Fruit fly (Drosophila melanogaster) whole organism, embryonic: Measurements from ENCODE around the gene red.

Experiments
- BtbVII ChIP-seq: fragments of 200-800 bp; sonication (Bioruptor generic); optimal IDR thresholded peaks from 3 replicates; lab custom pipeline; 2017; ENCODE audit warnings: missing biosample characterization, mild to moderate bottlenecking, missing genetic modification characterization
- CG10267 ChIP-seq: fragments of 200-800 bp; sonication (Bioruptor generic); optimal IDR thresholded peaks from 2 replicates; lab custom pipeline; 2018; ENCODE audit warnings: missing biosample characterization, mild to moderate bottlenecking, missing genetic modification characterization, moderate library complexity
- CG11695 ChIP-seq: fragments of 200-800 bp; sonication (Bioruptor generic); IDR thresholded peaks from 3 replicates; pipeline ENCODE4 v1.3.6; 2022; ENCODE audit warnings: missing biosample characterization, missing genetic modification characterization
- CG15073 ChIP-seq: fragments of 200-800 bp; sonication (Bioruptor generic); optimal IDR thresholded peaks from 2 replicates; lab custom pipeline; 2016; ENCODE audit warnings: missing biosample characterization, missing genetic modification characterization
- CG15514 ChIP-seq: fragments of 200-800 bp; sonication (Bioruptor generic); optimal IDR thresholded peaks from 3 replicates; lab custom pipeline; 2017; ENCODE audit warnings: missing biosample characterization, missing genetic modification characterization, mild to moderate bottlenecking, moderate library complexity, missing genetic modification reagents
- CG1603 ChIP-seq: fragments of 200-800 bp; sonication (Bioruptor generic); optimal IDR thresholded peaks from 2 replicates; lab custom pipeline; 2019; ENCODE audit warnings: missing biosample characterization, mild to moderate bottlenecking, missing genetic modification characterization, moderate library complexity
- CG3726 ChIP-seq: fragments of 200-800 bp; sonication (Bioruptor generic); IDR thresholded peaks from 3 replicates; pipeline ENCODE4, ENCODE4 v1.3.6; 2022; ENCODE audit warnings: missing biosample characterization, missing genetic modification characterization
- CG42726 ChIP-seq: fragments of 200-800 bp; sonication (Bioruptor generic); IDR thresholded peaks from 2 replicates; pipeline ENCODE4 v1.3.6; 2022; ENCODE audit warnings: missing biosample characterization, missing genetic modification characterization; ENCODE audit not compliant: partially characterized antibody
- CG6175 ChIP-seq: fragments of 200-800 bp; sonication (Bioruptor generic); IDR thresholded peaks from 3 replicates; pipeline ENCODE4 v1.3.6; 2022; ENCODE audit warnings: missing biosample characterization, missing genetic modification characterization
- CG6683 ChIP-seq: fragments of 200-800 bp; sonication (Bioruptor generic); optimal IDR thresholded peaks from 2 replicates; lab custom pipeline; 2017; ENCODE audit warnings: missing biosample characterization, mild to moderate bottlenecking, missing genetic modification characterization, missing genetic modification reagents
- CG7271 ChIP-seq: fragments of 200-800 bp; sonication (Bioruptor generic); optimal IDR thresholded peaks from 2 replicates; lab custom pipeline; 2018; ENCODE audit warnings: missing biosample characterization, mild to moderate bottlenecking, missing genetic modification characterization, moderate library complexity
- CG7745 ChIP-seq: fragments of 200-800 bp; sonication (Bioruptor generic); optimal IDR thresholded peaks from 2 replicates; lab custom pipeline; 2018; ENCODE audit warnings: missing biosample characterization, mild to moderate bottlenecking, missing genetic modification characterization, moderate library complexity
- CG8388 ChIP-seq: fragments of 200-800 bp; sonication (Bioruptor generic); optimal IDR thresholded peaks from 2 replicates; lab custom pipeline; 2019; ENCODE audit warnings: missing biosample characterization, mild to moderate bottlenecking, missing genetic modification characterization, moderate library complexity
- CG8478 ChIP-seq: fragments of >200 bp; optimal IDR thresholded peaks from 2 replicates; lab custom pipeline; 2018
- CG9215 ChIP-seq: fragments of 200-800 bp; sonication (Bioruptor generic); IDR thresholded peaks from 2 replicates; pipeline ENCODE4 v1.3.6; 2022; ENCODE audit warnings: missing biosample characterization, missing genetic modification characterization
- CG9609 ChIP-seq: fragments of 200-800 bp; sonication (Bioruptor generic); optimal IDR thresholded peaks from 3 replicates; lab custom pipeline; 2016; ENCODE audit warnings: missing biosample characterization, missing genetic modification characterization
- Hr78 ChIP-seq, 2 experiments: fragments of 200-800 bp in 1 of 2; fragments of >200 bp in 1 of 2; sonication (Bioruptor generic) in 1 of 2; optimal IDR thresholded peaks; 2 replicates each; lab custom pipeline; 2017 to 2019; ENCODE audit warnings: missing biosample characterization in 2 of 2, missing genetic modification characterization in 2 of 2, mild to moderate bottlenecking in 1 of 2, moderate library complexity in 1 of 2
- Mad ChIP-seq: fragments of 200-800 bp; sonication (Bioruptor generic); optimal IDR thresholded peaks from 2 replicates; lab custom pipeline; 2016; ENCODE audit warnings: missing biosample characterization, missing genetic modification characterization
- NC2β ChIP-seq: fragments of 200-800 bp; sonication (Bioruptor generic); optimal IDR thresholded peaks from 2 replicates; lab custom pipeline; 2016; ENCODE audit warnings: missing biosample characterization, missing genetic modification characterization
- Neu2 ChIP-seq: fragments of 200-800 bp; sonication (Bioruptor generic); optimal IDR thresholded peaks from 3 replicates; lab custom pipeline; 2016; ENCODE audit warnings: missing biosample characterization, missing genetic modification characterization, borderline replicate concordance
- Rfx ChIP-seq: fragments of 200-800 bp; sonication (Bioruptor generic); IDR thresholded peaks from 2 replicates; pipeline ENCODE4 v1.3.6; 2022; ENCODE audit warnings: missing biosample characterization, missing genetic modification characterization
- Sox102F ChIP-seq: fragments of 200-800 bp; sonication (Bioruptor generic); optimal IDR thresholded peaks from 2 replicates; lab custom pipeline; 2018; ENCODE audit warnings: missing biosample characterization, mild to moderate bottlenecking, missing genetic modification characterization, moderate library complexity
- Sry-δ ChIP-seq: fragments of 200-800 bp; sonication (Bioruptor generic); optimal IDR thresholded peaks from 2 replicates; lab custom pipeline; 2016; ENCODE audit warnings: missing biosample characterization, missing genetic modification characterization
- Ssrp ChIP-seq: fragments of 200-800 bp; sonication (Bioruptor generic); optimal IDR thresholded peaks from 2 replicates; lab custom pipeline; 2018; ENCODE audit warnings: missing biosample characterization, mild to moderate bottlenecking, missing genetic modification characterization, moderate library complexity
- Tbp ChIP-seq: fragments of >200 bp; optimal IDR thresholded peaks from 2 replicates; lab custom pipeline; 2018; ENCODE audit warnings: missing biosample characterization, missing genetic modification characterization
- Xbp1 ChIP-seq: fragments of 200-800 bp; sonication (Bioruptor generic); optimal IDR thresholded peaks from 3 replicates; lab custom pipeline; 2016; ENCODE audit warnings: missing biosample characterization, mild to moderate bottlenecking, missing genetic modification characterization
- Xrp1 ChIP-seq: fragments of 200-800 bp; sonication (Bioruptor generic); IDR thresholded peaks from 2 replicates; pipeline ENCODE4 v1.3.6; 2022; ENCODE audit warnings: missing biosample characterization, missing genetic modification characterization
- cad ChIP-seq: fragments of >200 bp; optimal IDR thresholded peaks from 2 replicates; lab custom pipeline; 2017; ENCODE audit warnings: missing biosample characterization, missing genetic modification characterization
- ci ChIP-seq: fragments of 200-800 bp; sonication (Bioruptor generic); IDR thresholded peaks from 3 replicates; pipeline ENCODE4 v1.3.6; 2022; ENCODE audit warnings: missing biosample characterization, missing genetic modification characterization
- croc ChIP-seq: fragments of 200-800 bp; sonication (Bioruptor generic); conservative IDR thresholded peaks from 3 replicates; pipeline ENCODE4 v1.3.6; 2022; ENCODE audit warnings: missing biosample characterization, missing genetic modification characterization
- dpn ChIP-seq, 2 experiments: fragments of 200-800 bp; sonication (Bioruptor generic); optimal IDR thresholded peaks; 3 replicates each; lab custom pipeline; 2016; ENCODE audit warnings: missing biosample characterization in 2 of 2, missing genetic modification characterization in 2 of 2
- ems ChIP-seq: fragments of 200-800 bp; sonication (Bioruptor generic); optimal IDR thresholded peaks from 3 replicates; lab custom pipeline; 2016; ENCODE audit warnings: missing biosample characterization, missing genetic modification characterization
- fd3F ChIP-seq: fragments of 200-800 bp; sonication (Bioruptor generic); optimal IDR thresholded peaks from 2 replicates; lab custom pipeline; 2018; ENCODE audit warnings: missing biosample characterization, mild to moderate bottlenecking, missing genetic modification characterization, moderate library complexity
- gro ChIP-seq: fragments of 200-800 bp; sonication (Bioruptor generic); optimal IDR thresholded peaks from 2 replicates; lab custom pipeline; 2016; ENCODE audit warnings: missing biosample characterization, missing genetic modification characterization
- kah ChIP-seq: fragments of 200-800 bp; sonication (Bioruptor generic); optimal IDR thresholded peaks from 2 replicates; lab custom pipeline; 2018; ENCODE audit warnings: missing biosample characterization, mild to moderate bottlenecking, missing genetic modification characterization
- ken ChIP-seq: fragments of 200-800 bp; sonication (Bioruptor generic); IDR thresholded peaks from 3 replicates; pipeline ENCODE4 v1.3.6; 2022; ENCODE audit warnings: missing biosample characterization, missing genetic modification characterization
- kni ChIP-seq: fragments of 200-800 bp; sonication (Bioruptor generic); optimal IDR thresholded peaks from 3 replicates; lab custom pipeline; 2017; ENCODE audit warnings: mild to moderate bottlenecking, missing biosample characterization, missing genetic modification reagents, missing genetic modification characterization
- lab ChIP-seq: fragments of 200-800 bp; sonication (Bioruptor generic); optimal IDR thresholded peaks from 3 replicates; lab custom pipeline; 2017; ENCODE audit warnings: missing biosample characterization, missing genetic modification characterization, mild to moderate bottlenecking, moderate library complexity, missing genetic modification reagents
- lbe ChIP-seq: fragments of 200-800 bp; sonication (Bioruptor generic); optimal IDR thresholded peaks from 2 replicates; lab custom pipeline; 2016; ENCODE audit warnings: missing biosample characterization, mild to moderate bottlenecking, missing genetic modification characterization
- maf-S ChIP-seq: fragments of 200-800 bp; sonication (Bioruptor generic); optimal IDR thresholded peaks from 2 replicates; lab custom pipeline; 2016; ENCODE audit warnings: missing biosample characterization, missing genetic modification characterization
- onecut ChIP-seq: fragments of 200-800 bp; sonication (Bioruptor generic); IDR thresholded peaks from 2 replicates; pipeline ENCODE4 v1.3.6; 2022; ENCODE audit warnings: missing biosample characterization, missing genetic modification characterization
- otp ChIP-seq: fragments of 200-800 bp; sonication (Bioruptor generic); IDR thresholded peaks from 3 replicates; pipeline ENCODE4, ENCODE4 v1.3.6; 2022; ENCODE audit warnings: missing biosample characterization, missing genetic modification characterization
- pan ChIP-seq, 4 experiments: fragments of >200 bp in 3 of 4; fragments of 200-800 bp in 1 of 4; sonication (Bioruptor generic) in 1 of 4; optimal IDR thresholded peaks in 3 of 4; IDR thresholded peaks in 1 of 4; 2 replicates each; pipeline versions ENCODE4 v1.3.6 to Lab custom; 2017 to 2022; ENCODE audit warnings: missing biosample characterization in 2 of 4, missing genetic modification characterization in 2 of 4, mixed read lengths in 1 of 4
- phol ChIP-seq: fragments of 200-800 bp; sonication (Bioruptor generic); optimal IDR thresholded peaks from 3 replicates; lab custom pipeline; 2018; ENCODE audit warnings: missing biosample characterization, mild to moderate bottlenecking, missing genetic modification characterization, moderate library complexity
- sisA ChIP-seq: fragments of 200-800 bp; sonication (Bioruptor generic); IDR thresholded peaks from 2 replicates; pipeline ENCODE4 v1.3.6; 2022; ENCODE audit warnings: missing biosample characterization, missing genetic modification characterization
- so ChIP-seq: fragments of 200-800 bp; sonication (Bioruptor generic); IDR thresholded peaks from 3 replicates; pipeline ENCODE4 v1.3.6; 2022; ENCODE audit warnings: missing biosample characterization, missing genetic modification characterization
- sob ChIP-seq: fragments of 200-800 bp; sonication (Bioruptor generic); IDR thresholded peaks from 2 replicates; pipeline ENCODE4 v1.3.6; 2022; ENCODE audit warnings: missing biosample characterization, missing genetic modification characterization
- unpg ChIP-seq: fragments of 200-800 bp; sonication (Bioruptor generic); optimal IDR thresholded peaks from 3 replicates; lab custom pipeline; 2018; ENCODE audit warnings: missing biosample characterization, mild to moderate bottlenecking, missing genetic modification characterization, moderate library complexity
- yki ChIP-seq: fragments of >200 bp; optimal IDR thresholded peaks from 3 replicates; lab custom pipeline; 2018

The red gene

DNA sequence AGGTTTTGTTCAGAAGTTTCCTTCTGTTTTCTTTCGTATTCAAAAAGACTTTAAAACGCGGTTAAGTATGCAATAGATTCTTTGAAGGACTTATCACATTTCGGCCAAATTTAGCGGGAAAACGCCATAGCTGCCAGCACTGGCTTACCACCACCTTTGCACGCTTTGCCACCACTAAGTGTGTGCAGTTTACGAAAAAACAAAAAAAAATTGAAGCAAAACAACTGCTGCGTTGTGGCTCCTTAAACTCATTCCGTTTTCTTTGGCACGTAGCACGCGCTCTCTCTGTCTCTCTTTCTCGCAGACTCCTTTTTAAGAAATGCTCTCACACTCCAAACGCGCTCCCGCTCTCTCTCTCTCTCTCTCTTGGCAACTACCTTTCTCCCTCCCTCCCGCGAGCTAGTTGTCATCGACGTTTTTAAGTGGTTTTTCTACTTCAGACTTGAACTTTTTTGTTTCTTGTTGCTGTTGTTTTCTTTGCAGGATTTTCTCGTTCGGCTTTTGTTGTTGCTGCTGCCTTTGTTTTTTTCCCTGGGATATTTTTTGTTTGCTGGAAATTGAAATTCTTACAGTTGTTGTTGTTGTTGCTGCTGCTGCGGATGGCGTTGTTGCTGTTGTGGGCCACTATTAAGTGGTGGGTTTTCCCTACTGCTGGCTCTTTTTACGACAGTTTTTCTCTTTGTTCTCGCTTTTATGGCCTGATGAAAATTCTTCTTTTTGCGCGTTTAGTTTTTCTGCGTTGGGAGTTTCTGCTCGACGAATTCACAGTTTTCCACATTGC is 10.2 kb upstream of the red start:
- TF ChIP-seq CG10267 (tag; lab: Kevin White, UChicago) = no peak
- no peak for TF ChIP-seq Mad (GFP tag; lab: Kevin White, UChicago)
- peak in 1 of 2 experiments; percentile 21 for TF ChIP-seq dpn (GFP tag; optimal IDR thresholded peaks at IDR 0.05; lab: Kevin White, UChicago)
- peak; percentile 13 for TF ChIP-seq gro (GFP tag; lab: Kevin White, UChicago)
- TF ChIP-seq pan (optimal IDR thresholded peaks at IDR 0.05; lab: Kevin White, UChicago) = no peak
- TF ChIP-seq pan (GFP tag; optimal IDR thresholded peaks at IDR 0.05 in 1 of 2, IDR thresholded peaks at IDR 0.05 in 1 of 2) = peak in 1 of 2 experiments; percentile 17
- TF ChIP-seq otp (GFP tag; lab: Robert Waterston, UW) = no peak
- 0 out of 3 replicates have a peak, but pooled peaks have one; percentile 37 for TF ChIP-seq ci (GFP tag; lab: Robert Waterston, UW)
- TF ChIP-seq sisA (GFP tag; lab: Robert Waterston, UW) = peak; percentile 40; the same call in 1 of the 2 replicates
- peak; percentile 50 for TF ChIP-seq Xbp1 (GFP tag; lab: Kevin White, UChicago)
- peak; percentile 38 for TF ChIP-seq Rfx (GFP tag; lab: Robert Waterston, UW)
- peak; percentile 66 for TF ChIP-seq Neu2 (GFP tag; lab: Kevin White, UChicago)
- no peak for TF ChIP-seq so
- TF ChIP-seq kni = peak; percentile 57
- no peak for TF ChIP-seq CG42726 (GFP tag; lab: Robert Waterston, UW)
- 0 out of 3 replicates have a peak, but pooled peaks have one; percentile 10 for TF ChIP-seq CG11695 (GFP tag; lab: Robert Waterston, UW)
- peak; percentile 8 for TF ChIP-seq Ssrp (tag; lab: Kevin White, UChicago)
- no peak for TF ChIP-seq maf-S
- peak; percentile 15 for TF ChIP-seq CG9609 (GFP tag; lab: Kevin White, UChicago)
- peak; percentile 19 for TF ChIP-seq CG15514
- peak; percentile 38 for TF ChIP-seq Xrp1 (GFP tag; lab: Robert Waterston, UW)
- TF ChIP-seq BtbVII (GFP tag; lab: Kevin White, UChicago) = no peak
- no peak for TF ChIP-seq CG9215 (GFP tag; lab: Robert Waterston, UW)
- TF ChIP-seq unpg (GFP tag; lab: Kevin White, UChicago) = peak; percentile 27
- peak; percentile 59 for TF ChIP-seq lbe (GFP tag; lab: Kevin White, UChicago)
- peak; percentile 83 for TF ChIP-seq cad (GFP tag; lab: Kevin White, UChicago)
- no peak for TF ChIP-seq CG15073 (GFP tag; lab: Kevin White, UChicago)
- TF ChIP-seq CG7745 (tag; lab: Kevin White, UChicago) = peak; percentile 11
- TF ChIP-seq Sox102F (GFP tag; lab: Kevin White, UChicago) = peak; percentile 3
- TF ChIP-seq fd3F (GFP tag; lab: Kevin White, UChicago) = no peak
- TF ChIP-seq lab (GFP tag; lab: Kevin White, UChicago) = peak; percentile 23
- TF ChIP-seq NC2β = no peak
- TF ChIP-seq CG7271 (tag; lab: Kevin White, UChicago) = no peak
- no peak for TF ChIP-seq CG6175 (GFP tag; lab: Robert Waterston, UW)
- no peak for TF ChIP-seq CG6683 (GFP tag; lab: Kevin White, UChicago)
- no peak for TF ChIP-seq CG8388 (GFP tag; lab: Kevin White, UChicago)
- no peak for TF ChIP-seq CG3726 (GFP tag; lab: Robert Waterston, UW)
- no peak for TF ChIP-seq croc (GFP tag; lab: Robert Waterston, UW)
- TF ChIP-seq phol = peak; percentile 15
- peak; percentile 86 for TF ChIP-seq yki (lab: Kevin White, UChicago)
- TF ChIP-seq Tbp = peak; percentile 59
- peak; percentile 15 for TF ChIP-seq ems (GFP tag; lab: Kevin White, UChicago)
- TF ChIP-seq Sry-δ (GFP tag; lab: Kevin White, UChicago) = peak; percentile 35
- peak; percentile 1 for TF ChIP-seq kah (GFP tag; lab: Kevin White, UChicago)
- TF ChIP-seq onecut (GFP tag; lab: Robert Waterston, UW) = peak; percentile 43; the same call in 1 of the 2 replicates
- TF ChIP-seq ken (GFP tag; lab: Robert Waterston, UW) = no peak
- 0 out of 2 replicates have a peak, but pooled peaks have one; percentile 43 for TF ChIP-seq sob (GFP tag; lab: Robert Waterston, UW)
- peak; percentile 12 for TF ChIP-seq CG1603
- no peak for TF ChIP-seq CG8478 (lab: Kevin White, UChicago)
- no peak for TF ChIP-seq Hr78 (GFP tag; optimal IDR thresholded peaks at IDR 0.05; lab: Kevin White, UChicago)
